Worm (Caenorhabditis elegans) whole organism, mixed stage, embryonic: ENCODE results near the gene T28A11.25.

Source experiments
- bed-3 ChIP-seq: fragments of 200-800 bp; sonication (Bioruptor generic); optimal IDR thresholded peaks from 3 replicates; lab custom pipeline; 2018; ENCODE audit warnings: mild to moderate bottlenecking, missing genetic modification characterization, moderate library complexity, missing compliant biosample characterization
- elt-3 ChIP-seq: fragments of 150-350 bp; optimal IDR thresholded peaks from 2 replicates; lab custom pipeline; 2014; ENCODE audit warnings: missing biosample characterization, missing genetic modification characterization
- nhr-237 ChIP-seq: fragments of 150-350 bp; optimal IDR thresholded peaks from 2 replicates; lab custom pipeline; 2014; ENCODE audit warnings: missing biosample characterization, missing genetic modification characterization
- unc-120 ChIP-seq: sonication (generic microtip); optimal IDR thresholded peaks from 2 replicates; lab custom pipeline; 2017; ENCODE audit warnings: missing genetic modification characterization, missing compliant biosample characterization; ENCODE audit not compliant: poor library complexity, severe bottlenecking
- ztf-11 ChIP-seq: fragments of 150-350 bp; optimal IDR thresholded peaks from 2 replicates; lab custom pipeline; 2014; ENCODE audit warnings: missing biosample characterization, missing genetic modification characterization

DNA sequence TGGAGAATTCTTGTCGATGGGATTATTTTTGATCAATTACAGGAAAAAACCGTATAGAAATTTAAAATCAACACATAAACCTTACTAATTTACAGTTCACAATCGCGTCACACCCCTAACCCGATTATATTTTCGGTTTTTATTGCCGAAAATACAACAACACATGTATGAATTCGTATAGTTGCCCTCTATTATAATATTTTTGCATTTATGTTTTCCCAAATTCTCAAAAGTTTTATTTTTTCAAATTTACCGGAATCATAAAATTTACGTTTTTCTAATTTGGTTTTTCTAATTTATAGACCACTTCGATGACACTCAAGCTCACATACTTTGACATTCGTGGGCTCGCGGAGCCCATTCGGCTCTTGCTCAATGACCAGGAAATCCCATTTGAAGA, 38.6 kb upstream of the T28A11.25 start, which contains the start of gene gst-23:
- TF ChIP-seq unc-120 (tag; lab: Kevin White, UChicago) (no peak), nhr-237 (tag; lab: Kevin White, UChicago) (no peak), elt-3 (tag; lab: Kevin White, UChicago) (no peak), bed-3 (GFP tag; lab: Kevin White, UChicago) (no peak), ztf-11 (tag; lab: Kevin White, UChicago) (no peak)
